Fruit fly (Drosophila melanogaster): Measurements from ENCODE around the gene CG31266.

CG31266 gene

dm6 chr3R:17115668-17116067 lies 16.8 kb upstream of the CG31266 start (continued):
- TF ChIP-seq Sry-δ (GFP tag; optimal IDR thresholded peaks at IDR 0.05): no peak
- no peak for TF ChIP-seq CG13624 (GFP tag; optimal IDR thresholded peaks at IDR 0.05)
- no peak for TF ChIP-seq CG6654 (GFP tag; optimal IDR thresholded peaks at IDR 0.05)
- TF ChIP-seq CG14014 (GFP tag; IDR thresholded peaks at IDR 0.05): no peak
- no peak for TF ChIP-seq ara (GFP tag; IDR thresholded peaks at IDR 0.05)
- no peak for TF ChIP-seq CG10979 (tag; optimal IDR thresholded peaks at IDR 0.05)
- TF ChIP-seq CG12071 (GFP tag; optimal IDR thresholded peaks at IDR 0.05): no peak
- TF ChIP-seq twi (tag; optimal IDR thresholded peaks at IDR 0.05): no peak
- TF ChIP-seq CG10565 (GFP tag; optimal IDR thresholded peaks at IDR 0.05): no peak
- no peak for TF ChIP-seq usp (GFP tag; optimal IDR thresholded peaks at IDR 0.05)
- TF ChIP-seq CG7963 (GFP tag; IDR thresholded peaks at IDR 0.05; ENCODE audit: partially characterized antibody): no peak
- no peak for TF ChIP-seq jumu (GFP tag; optimal IDR thresholded peaks at IDR 0.05)
- no peak; the same call in 1 of the 2 replicates for TF ChIP-seq CG31441 (GFP tag; IDR thresholded peaks at IDR 0.05)
- TF ChIP-seq shn (GFP tag; optimal IDR thresholded peaks at IDR 0.05): no peak
- no peak for TF ChIP-seq NC2α (GFP tag; optimal IDR thresholded peaks at IDR 0.05)
- peak; percentile 46 for TF ChIP-seq unpg (GFP tag; optimal IDR thresholded peaks at IDR 0.05)
- peak; percentile 52 for TF ChIP-seq mirr (GFP tag; optimal IDR thresholded peaks at IDR 0.05)
- no peak for TF ChIP-seq Ssrp (tag; optimal IDR thresholded peaks at IDR 0.05)
- no peak for TF ChIP-seq CG8089 (GFP tag; optimal IDR thresholded peaks at IDR 0.05)
- TF ChIP-seq CG8478 (optimal IDR thresholded peaks at IDR 0.05): no peak
- TF ChIP-seq Spps (tag; optimal IDR thresholded peaks at IDR 0.05): no peak
- TF ChIP-seq CG4820 (GFP tag; optimal IDR thresholded peaks at IDR 0.05): no peak
- no peak for TF ChIP-seq Six4 (GFP tag; optimal IDR thresholded peaks at IDR 0.05)
- TF ChIP-seq Atf6 (GFP tag; IDR thresholded peaks at IDR 0.05): no peak
- no peak for TF ChIP-seq insv (GFP tag; optimal IDR thresholded peaks at IDR 0.05)
- peak; percentile 51 for TF ChIP-seq caup (GFP tag; optimal IDR thresholded peaks at IDR 0.05; ENCODE audit: severe bottlenecking)
- TF ChIP-seq CG10462 (GFP tag; optimal IDR thresholded peaks at IDR 0.05): no peak
- TF ChIP-seq zen2 (GFP tag; IDR thresholded peaks at IDR 0.05; ENCODE audit: partially characterized antibody): no peak
- no peak for TF ChIP-seq wor (GFP tag; IDR thresholded peaks at IDR 0.05)
- TF ChIP-seq CG4404 (GFP tag; IDR thresholded peaks at IDR 0.05): no peak
- TF ChIP-seq yki (optimal IDR thresholded peaks at IDR 0.05): no peak
- no peak for TF ChIP-seq CG3281 (GFP tag; optimal IDR thresholded peaks at IDR 0.05)
- no peak for TF ChIP-seq CG10366 (GFP tag; IDR thresholded peaks at IDR 0.05)
- no peak for TF ChIP-seq CG7271 (tag; optimal IDR thresholded peaks at IDR 0.05)
- no peak for TF ChIP-seq Bgb (GFP tag; IDR thresholded peaks at IDR 0.05; ENCODE audit: partially characterized antibody)
- no peak for TF ChIP-seq D19A (tag; optimal IDR thresholded peaks at IDR 0.05)
- TF ChIP-seq CG7372 (GFP tag; IDR thresholded peaks at IDR 0.05): no peak
- TF ChIP-seq CG3847 (GFP tag; IDR thresholded peaks at IDR 0.05): no peak
- TF ChIP-seq br (optimal IDR thresholded peaks at IDR 0.05): no peak
- TF ChIP-seq CG9932 (GFP tag; IDR thresholded peaks at IDR 0.05): no peak
- no peak for TF ChIP-seq pan (optimal IDR thresholded peaks at IDR 0.05)
- no peak for TF ChIP-seq pan (GFP tag; optimal IDR thresholded peaks at IDR 0.05 in 1 of 2, IDR thresholded peaks at IDR 0.05 in 1 of 2)
- TF ChIP-seq CG7786 (GFP tag; optimal IDR thresholded peaks at IDR 0.05): no peak
- peak; percentile 48 for TF ChIP-seq sug (tag; optimal IDR thresholded peaks at IDR 0.05)
- peak; percentile 77 for TF ChIP-seq sqz (GFP tag; optimal IDR thresholded peaks at IDR 0.05)
- TF ChIP-seq dmrt11E (tag; optimal IDR thresholded peaks at IDR 0.05): no peak
- TF ChIP-seq CG12104 (GFP tag; optimal IDR thresholded peaks at IDR 0.05): no peak
- no peak for TF ChIP-seq CHES-1-like (GFP tag; optimal IDR thresholded peaks at IDR 0.05)
- peak; percentile 30 for TF ChIP-seq CG6254 (GFP tag; optimal IDR thresholded peaks at IDR 0.05)
- TF ChIP-seq sens (GFP tag): peak; percentile 70
- no peak for TF ChIP-seq bab2 (GFP tag; optimal IDR thresholded peaks at IDR 0.05)
- TF ChIP-seq CG9437 (GFP tag; optimal IDR thresholded peaks at IDR 0.05): no peak
- TF ChIP-seq CG10267 (tag; optimal IDR thresholded peaks at IDR 0.05): no peak
- TF ChIP-seq Deaf1 (tag; optimal IDR thresholded peaks at IDR 0.05): no peak
